Fruit fly (Drosophila melanogaster) whole organism: ENCODE results near the gene Pex23.

Experiments used
- EcR ChIP-seq, 2 experiments: fragments of >200 bp; optimal IDR thresholded peaks; 2 replicates each; lab custom pipeline; 2017; ENCODE audit warnings: missing biosample characterization in 2 of 2, missing genetic modification characterization in 2 of 2, missing genetic modification reagents in 2 of 2
- pan ChIP-seq: fragments of >200 bp; optimal IDR thresholded peaks from 2 replicates; lab custom pipeline; 2017
- psq ChIP-seq: fragments of >200 bp; optimal IDR thresholded peaks from 2 replicates; lab custom pipeline; 2017
- usp ChIP-seq: fragments of >200 bp; optimal IDR thresholded peaks from 2 replicates; lab custom pipeline; 2017; ENCODE audit warnings: missing biosample characterization, missing genetic modification characterization, mixed read lengths

DNA sequence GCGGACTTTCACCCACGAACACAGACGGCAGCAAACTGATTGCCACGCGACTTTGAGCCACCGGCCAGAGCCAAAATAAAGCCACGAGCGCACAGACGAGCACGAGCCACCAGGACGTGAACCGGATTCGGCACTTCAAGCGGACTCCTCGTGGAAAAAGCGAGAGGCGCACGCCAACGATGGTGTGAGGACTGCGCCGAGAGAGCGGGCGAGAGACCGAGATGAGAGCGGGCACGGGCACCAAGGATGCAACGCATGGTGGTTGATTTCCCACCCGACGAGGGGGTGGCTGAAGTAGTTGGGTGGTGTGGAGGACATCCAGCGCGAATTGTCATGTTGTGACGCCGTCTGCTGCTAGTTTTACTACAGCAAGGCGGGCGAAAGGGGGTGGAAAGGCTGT, 6.8 kb downstream of the Pex23 start, which contains the start of gene gogo:
- TF ChIP-seq EcR (GFP tag; optimal IDR thresholded peaks at IDR 0.05; lab: Kevin White, UChicago), result no peak
- no peak for TF ChIP-seq usp (GFP tag; lab: Kevin White, UChicago)
- TF ChIP-seq psq, result no peak
- no peak for TF ChIP-seq pan (lab: Kevin White, UChicago)
